Fruit fly (Drosophila melanogaster) whole organism, embryonic: Measurements from ENCODE around the gene CG8507.

ENCODE experiments used
- BEAF-32 ChIP-seq: fragments of 200-800 bp; sonication (Bioruptor generic); optimal IDR thresholded peaks from 3 replicates; lab custom pipeline; 2017; ENCODE audit warnings: missing biosample characterization, missing genetic modification characterization, mild to moderate bottlenecking, moderate library complexity, missing genetic modification reagents
- Bdp1 ChIP-seq: fragments of 200-800 bp; sonication (Bioruptor generic); optimal IDR thresholded peaks from 3 replicates; lab custom pipeline; 2016; ENCODE audit warnings: missing biosample characterization, missing genetic modification characterization
- Blimp-1 ChIP-seq: fragments of 200-800 bp; sonication (Bioruptor generic); optimal IDR thresholded peaks from 3 replicates; lab custom pipeline; 2018; ENCODE audit warnings: missing biosample characterization, missing genetic modification characterization, mild to moderate bottlenecking, moderate library complexity, missing genetic modification reagents
- CG10565 ChIP-seq: fragments of 200-800 bp; sonication (Bioruptor generic); optimal IDR thresholded peaks from 3 replicates; lab custom pipeline; 2016; ENCODE audit warnings: missing biosample characterization, mild to moderate bottlenecking, missing genetic modification characterization
- CG10654 ChIP-seq: fragments of 200-800 bp; sonication (Bioruptor generic); optimal IDR thresholded peaks from 2 replicates; lab custom pipeline; 2016; ENCODE audit warnings: missing biosample characterization, missing genetic modification characterization
- CG10979 ChIP-seq: fragments of 200-800 bp; sonication (Bioruptor generic); optimal IDR thresholded peaks from 2 replicates; lab custom pipeline; 2018; ENCODE audit warnings: missing biosample characterization, mild to moderate bottlenecking, missing genetic modification characterization, moderate library complexity
- CG13287 ChIP-seq: fragments of 200-800 bp; sonication (Bioruptor generic); IDR thresholded peaks from 2 replicates; pipeline ENCODE4 v1.3.6; 2022; ENCODE audit warnings: missing biosample characterization, missing genetic modification characterization; ENCODE audit not compliant: partially characterized antibody
- CG14014 ChIP-seq: fragments of 200-800 bp; sonication (Bioruptor generic); IDR thresholded peaks from 2 replicates; pipeline ENCODE4 v1.3.6; 2022; ENCODE audit warnings: missing biosample characterization, missing genetic modification characterization
- CG14050 ChIP-seq: fragments of 200-800 bp; sonication (Bioruptor generic); IDR thresholded peaks from 3 replicates; pipeline ENCODE4 v1.3.6; 2022; ENCODE audit warnings: missing biosample characterization, missing genetic modification characterization
- CG1603 ChIP-seq: fragments of 200-800 bp; sonication (Bioruptor generic); optimal IDR thresholded peaks from 2 replicates; lab custom pipeline; 2019; ENCODE audit warnings: missing biosample characterization, mild to moderate bottlenecking, missing genetic modification characterization, moderate library complexity
- CG1647 ChIP-seq: fragments of 200-800 bp; sonication (Bioruptor generic); optimal IDR thresholded peaks from 3 replicates; lab custom pipeline; 2016; ENCODE audit warnings: missing biosample characterization, missing genetic modification characterization
- CG1792 ChIP-seq: fragments of 200-800 bp; sonication (Bioruptor generic); optimal IDR thresholded peaks from 2 replicates; lab custom pipeline; 2016; ENCODE audit warnings: missing biosample characterization, missing genetic modification characterization
- CG18262 ChIP-seq: fragments of 200-800 bp; optimal IDR thresholded peaks from 3 replicates; lab custom pipeline; 2019; ENCODE audit warnings: missing biosample characterization, mild to moderate bottlenecking, missing genetic modification characterization, moderate library complexity
- CG18476 ChIP-seq: fragments of 200-800 bp; sonication (Bioruptor generic); optimal IDR thresholded peaks from 2 replicates; lab custom pipeline; 2016; ENCODE audit warnings: missing biosample characterization, mild to moderate bottlenecking, missing genetic modification characterization
- CG30431 ChIP-seq: fragments of 200-800 bp; sonication (Bioruptor generic); optimal IDR thresholded peaks from 2 replicates; lab custom pipeline; 2017; ENCODE audit warnings: missing biosample characterization, missing genetic modification characterization
- CG3847 ChIP-seq: fragments of 200-800 bp; sonication (Bioruptor generic); IDR thresholded peaks from 2 replicates; pipeline ENCODE4 v1.3.6; 2022; ENCODE audit warnings: missing biosample characterization, missing genetic modification characterization
- CG4282 ChIP-seq: fragments of 200-800 bp; sonication (Bioruptor generic); optimal IDR thresholded peaks from 2 replicates; lab custom pipeline; 2016; ENCODE audit warnings: missing biosample characterization, missing genetic modification characterization
- CG4360 ChIP-seq: fragments of 200-800 bp; sonication (Bioruptor generic); IDR thresholded peaks from 2 replicates; pipeline ENCODE4 v1.3.6; 2022; ENCODE audit warnings: missing biosample characterization, missing genetic modification characterization
- CG4617 ChIP-seq: fragments of 200-800 bp; sonication (Bioruptor generic); optimal IDR thresholded peaks from 3 replicates; lab custom pipeline; 2016; ENCODE audit warnings: missing biosample characterization, missing genetic modification characterization, borderline replicate concordance
- CG4730 ChIP-seq: fragments of 200-800 bp; sonication (Bioruptor generic); IDR thresholded peaks from 2 replicates; pipeline ENCODE4 v1.3.6; 2022; ENCODE audit warnings: missing biosample characterization, missing genetic modification characterization
- CG7745 ChIP-seq: fragments of 200-800 bp; sonication (Bioruptor generic); optimal IDR thresholded peaks from 2 replicates; lab custom pipeline; 2018; ENCODE audit warnings: missing biosample characterization, mild to moderate bottlenecking, missing genetic modification characterization, moderate library complexity
- CG8290 ChIP-seq, 3 experiments: fragments of 200-800 bp; sonication (Bioruptor generic); optimal IDR thresholded peaks; 2 replicates each; lab custom pipeline; 2016 to 2019; ENCODE audit warnings: missing biosample characterization in 3 of 3, missing genetic modification characterization in 3 of 3, mild to moderate bottlenecking in 2 of 3, moderate library complexity in 1 of 3
- CG8944 ChIP-seq: fragments of 200-800 bp; sonication (Bioruptor generic); optimal IDR thresholded peaks from 3 replicates; lab custom pipeline; 2016; ENCODE audit warnings: missing biosample characterization, missing genetic modification characterization
- Eip74EF ChIP-seq, 2 experiments: fragments of 200-800 bp in 1 of 2; fragments of >200 bp in 1 of 2; sonication (Bioruptor generic) in 1 of 2; optimal IDR thresholded peaks; 2 replicates each; lab custom pipeline; 2017 to 2019; ENCODE audit warnings: missing biosample characterization in 2 of 2, missing genetic modification characterization in 2 of 2, mild to moderate bottlenecking in 1 of 2, moderate library complexity in 1 of 2
- Ets65A ChIP-seq: fragments of 200-800 bp; sonication (Bioruptor generic); peaks from one replicate; lab custom pipeline; 2016; ENCODE audit warnings: missing biosample characterization, missing genetic modification characterization
- GATAe ChIP-seq: fragments of 200-800 bp; sonication (Bioruptor generic); conservative IDR thresholded peaks from 2 replicates; pipeline ENCODE4 v1.3.6; 2022; ENCODE audit warnings: missing biosample characterization, missing genetic modification characterization
- Gug ChIP-seq: fragments of 200-800 bp; sonication (Bioruptor generic); IDR thresholded peaks from 4 replicates; pipeline ENCODE4 v1.3.6; 2022; ENCODE audit warnings: missing biosample characterization, missing genetic modification characterization
- Hey ChIP-seq: fragments of 200-800 bp; sonication (Bioruptor generic); optimal IDR thresholded peaks from 3 replicates; lab custom pipeline; 2018; ENCODE audit warnings: missing biosample characterization, mild to moderate bottlenecking, missing genetic modification characterization
- Hr3 ChIP-seq: fragments of 200-800 bp; sonication (Bioruptor generic); optimal IDR thresholded peaks from 3 replicates; lab custom pipeline; 2016; ENCODE audit warnings: missing biosample characterization, missing genetic modification characterization
- Hr51 ChIP-seq, 2 experiments: fragments of 200-800 bp; sonication (Bioruptor generic); optimal IDR thresholded peaks; 2 replicates in 1 of 2; 3 replicates in 1 of 2; lab custom pipeline; 2016 to 2018; ENCODE audit warnings: missing biosample characterization in 2 of 2, missing genetic modification characterization in 2 of 2, mild to moderate bottlenecking in 1 of 2, moderate library complexity in 1 of 2
- NC2α ChIP-seq: fragments of 200-800 bp; sonication (Bioruptor generic); optimal IDR thresholded peaks from 2 replicates; lab custom pipeline; 2016; ENCODE audit warnings: missing biosample characterization, missing genetic modification characterization
- abd-A ChIP-seq: fragments of 200-800 bp; sonication (Bioruptor generic); optimal IDR thresholded peaks from 3 replicates; lab custom pipeline; 2019; ENCODE audit warnings: missing biosample characterization, mild to moderate bottlenecking, missing genetic modification characterization, moderate library complexity
- amos ChIP-seq: fragments of 200-800 bp; sonication (Bioruptor generic); IDR thresholded peaks from 2 replicates; pipeline ENCODE4 v1.3.6; 2022; ENCODE audit warnings: missing biosample characterization, missing genetic modification characterization; ENCODE audit not compliant: partially characterized antibody
- bcd ChIP-seq: fragments of 200-800 bp; sonication (Bioruptor generic); optimal IDR thresholded peaks from 2 replicates; lab custom pipeline; 2017; ENCODE audit warnings: missing biosample characterization, mild to moderate bottlenecking, missing genetic modification characterization
- croc ChIP-seq: fragments of 200-800 bp; sonication (Bioruptor generic); conservative IDR thresholded peaks from 3 replicates; pipeline ENCODE4 v1.3.6; 2022; ENCODE audit warnings: missing biosample characterization, missing genetic modification characterization
- crp ChIP-seq, 2 experiments: fragments of 200-800 bp; sonication (Bioruptor generic); optimal IDR thresholded peaks; 2 replicates in 1 of 2; 3 replicates in 1 of 2; lab custom pipeline; 2017; ENCODE audit warnings: missing biosample characterization in 2 of 2, missing genetic modification characterization in 2 of 2, mild to moderate bottlenecking in 1 of 2, moderate library complexity in 1 of 2
- ftz-f1 ChIP-seq: fragments of 200-800 bp; sonication (Bioruptor generic); optimal IDR thresholded peaks from 2 replicates; lab custom pipeline; 2016; ENCODE audit warnings: missing biosample characterization, missing genetic modification characterization
- gce ChIP-seq: fragments of 200-800 bp; sonication (Bioruptor generic); IDR thresholded peaks from 3 replicates; pipeline ENCODE4 v1.3.6; 2022; ENCODE audit warnings: missing biosample characterization, missing genetic modification characterization
- hkb ChIP-seq, 2 experiments: fragments of 200-800 bp in 1 of 2; fragments of >200 bp in 1 of 2; sonication (Bioruptor generic) in 1 of 2; IDR thresholded peaks in 1 of 2; optimal IDR thresholded peaks in 1 of 2; 2 replicates each; pipeline versions ENCODE4 v1.3.6 to Lab custom; 2017 to 2022; ENCODE audit warnings: missing biosample characterization in 1 of 2, missing genetic modification characterization in 1 of 2
- kni ChIP-seq: fragments of 200-800 bp; sonication (Bioruptor generic); optimal IDR thresholded peaks from 3 replicates; lab custom pipeline; 2017; ENCODE audit warnings: mild to moderate bottlenecking, missing biosample characterization, missing genetic modification reagents, missing genetic modification characterization
- lola ChIP-seq, 3 experiments: fragments of >200 bp in 2 of 3; fragments of 200-800 bp in 1 of 3; sonication (Bioruptor generic) in 1 of 3; optimal IDR thresholded peaks; 2 replicates each; lab custom pipeline; 2017 to 2019; ENCODE audit warnings: missing biosample characterization in 3 of 3, missing genetic modification characterization in 3 of 3, mild to moderate bottlenecking in 1 of 3, moderate library complexity in 1 of 3
- nerfin-1 ChIP-seq: fragments of 200-800 bp; sonication (Bioruptor generic); optimal IDR thresholded peaks from 3 replicates; lab custom pipeline; 2019; ENCODE audit warnings: missing biosample characterization, mild to moderate bottlenecking, missing genetic modification characterization, moderate library complexity
- org-1 ChIP-seq: fragments of 200-800 bp; sonication (Bioruptor generic); optimal IDR thresholded peaks from 2 replicates; lab custom pipeline; 2017; ENCODE audit warnings: missing biosample characterization, missing genetic modification characterization
- prd ChIP-seq, 3 experiments: fragments of >200 bp in 2 of 3; fragments of 200-800 bp in 1 of 3; sonication (Bioruptor generic) in 1 of 3; optimal IDR thresholded peaks in 2 of 3; IDR thresholded peaks in 1 of 3; 2 replicates in 2 of 3; 3 replicates in 1 of 3; pipeline versions ENCODE4 v1.3.6 to Lab custom; 2017 to 2022; ENCODE audit warnings: missing biosample characterization in 1 of 3, missing genetic modification characterization in 1 of 3
- salm ChIP-seq: fragments of 200-800 bp; sonication (Bioruptor generic); optimal IDR thresholded peaks from 2 replicates; lab custom pipeline; 2018; ENCODE audit warnings: missing biosample characterization, mild to moderate bottlenecking, missing genetic modification characterization
- zfh2 ChIP-seq: fragments of 200-800 bp; sonication (Bioruptor generic); optimal IDR thresholded peaks from 2 replicates; lab custom pipeline; 2016; ENCODE audit warnings: missing biosample characterization, missing genetic modification characterization

Gene CG8507

dm6 chr3R:9800644-9801330, 9.5 kb downstream of the CG8507 start, which contains the start of the genes CG9467 and CG8526 (continued):
- TF ChIP-seq Gug (GFP tag; lab: Robert Waterston, UW): peak; percentile 57; the same call in 3 of the 4 replicates
- TF ChIP-seq crp (GFP tag; optimal IDR thresholded peaks at IDR 0.05; lab: Kevin White, UChicago): peak in 1 of 2 experiments; percentile 15
- peak; percentile 15 for TF ChIP-seq CG8944 (GFP tag; lab: Kevin White, UChicago)
- TF ChIP-seq Hey: no peak
- TF ChIP-seq lola (GFP tag; optimal IDR thresholded peaks at IDR 0.05; lab: Kevin White, UChicago): peak in 1 of 3 experiments; percentile 74
- peak; percentile 75 for TF ChIP-seq amos
- no peak for TF ChIP-seq abd-A (tag; lab: Kevin White, UChicago)
- no peak for TF ChIP-seq CG4360 (GFP tag; lab: Robert Waterston, UW)
- TF ChIP-seq Bdp1 (GFP tag; lab: Kevin White, UChicago): peak; percentile 15
- TF ChIP-seq kni (GFP tag; lab: Kevin White, UChicago): no peak
- no peak for TF ChIP-seq prd (optimal IDR thresholded peaks at IDR 0.05; lab: Kevin White, UChicago)
- peak; percentile 84 for TF ChIP-seq prd (GFP tag; IDR thresholded peaks at IDR 0.05; lab: Robert Waterston, UW)
- 0 out of 2 replicates have a peak, but pooled peaks have one; percentile 6 for TF ChIP-seq CG4730
- TF ChIP-seq Hr3 (GFP tag; lab: Kevin White, UChicago): peak; percentile 74
- TF ChIP-seq nerfin-1 (tag; lab: Kevin White, UChicago): peak; percentile 87
- peak; percentile 71 for TF ChIP-seq zfh2 (GFP tag; lab: Kevin White, UChicago)
- no peak for TF ChIP-seq hkb (optimal IDR thresholded peaks at IDR 0.05; lab: Kevin White, UChicago)
- TF ChIP-seq hkb (GFP tag; IDR thresholded peaks at IDR 0.05; lab: Robert Waterston, UW): no peak
- no peak for TF ChIP-seq CG4282
- peak; percentile 25 for TF ChIP-seq CG18476 (GFP tag; lab: Kevin White, UChicago)
- peak; percentile 4 for TF ChIP-seq salm
- TF ChIP-seq CG14050 (GFP tag; lab: Robert Waterston, UW): no peak
- peak; percentile 60 for TF ChIP-seq CG8290 (GFP tag; optimal IDR thresholded peaks at IDR 0.05; lab: Kevin White, UChicago)
- no peak for TF ChIP-seq CG8290 (tag; optimal IDR thresholded peaks at IDR 0.05; lab: Kevin White, UChicago)
- TF ChIP-seq Hr51 (GFP tag; optimal IDR thresholded peaks at IDR 0.05; lab: Kevin White, UChicago): no peak
- 0 out of 2 replicates have a peak, but pooled peaks have one; percentile 38 for TF ChIP-seq CG14014 (GFP tag; lab: Robert Waterston, UW)
- peak; percentile 52; the same call in 2 of the 3 replicates for TF ChIP-seq croc (GFP tag; lab: Robert Waterston, UW)
- no peak for TF ChIP-seq CG7745 (tag; lab: Kevin White, UChicago)
- TF ChIP-seq CG30431: no peak
- TF ChIP-seq CG1792 (GFP tag; lab: Kevin White, UChicago): no peak
- peak; percentile 50 for TF ChIP-seq CG10654
- no peak for TF ChIP-seq CG10565 (GFP tag; lab: Kevin White, UChicago)
- TF ChIP-seq GATAe (GFP tag; lab: Robert Waterston, UW): no peak

- TF ChIP-seq Eip74EF (GFP tag; optimal IDR thresholded peaks at IDR 0.05; lab: Kevin White, UChicago): no peak
- TF ChIP-seq NC2α (GFP tag; lab: Kevin White, UChicago): no peak
- no peak for TF ChIP-seq CG3847 (GFP tag; lab: Robert Waterston, UW)
- no peak for TF ChIP-seq CG1647 (GFP tag; lab: Kevin White, UChicago)
- peak; percentile 70 for TF ChIP-seq CG13287 (GFP tag; lab: Robert Waterston, UW)
- no peak for TF ChIP-seq CG18262 (tag; lab: Kevin White, UChicago)
- no peak for TF ChIP-seq Ets65A (GFP tag; lab: Kevin White, UChicago)
- no peak for TF ChIP-seq CG1603 (tag; lab: Kevin White, UChicago)
- peak; percentile 100 for TF ChIP-seq CG4617 (GFP tag; lab: Kevin White, UChicago)
- no peak for TF ChIP-seq Blimp-1
- TF ChIP-seq org-1 (GFP tag; lab: Kevin White, UChicago): no peak
- TF ChIP-seq gce (GFP tag; lab: Robert Waterston, UW): no peak
- TF ChIP-seq BEAF-32 (GFP tag; lab: Kevin White, UChicago): peak; percentile 67
- no peak for TF ChIP-seq CG10979 (tag; lab: Kevin White, UChicago)
- no peak for TF ChIP-seq ftz-f1 (GFP tag; lab: Kevin White, UChicago)
- TF ChIP-seq bcd (GFP tag; lab: Kevin White, UChicago): no peak
- TF ChIP-seq CG4730: no peak
These were observed 17.8 kb downstream of the CG8507 start, which contains the start of gene FBXO11 for dm6 chr3R:9808946-9809545. FBXO11 (minus strand) TSS chr3R:9809368.
